Worm (Caenorhabditis elegans): ENCODE measurements around the gene F31F4.17.

DNA sequence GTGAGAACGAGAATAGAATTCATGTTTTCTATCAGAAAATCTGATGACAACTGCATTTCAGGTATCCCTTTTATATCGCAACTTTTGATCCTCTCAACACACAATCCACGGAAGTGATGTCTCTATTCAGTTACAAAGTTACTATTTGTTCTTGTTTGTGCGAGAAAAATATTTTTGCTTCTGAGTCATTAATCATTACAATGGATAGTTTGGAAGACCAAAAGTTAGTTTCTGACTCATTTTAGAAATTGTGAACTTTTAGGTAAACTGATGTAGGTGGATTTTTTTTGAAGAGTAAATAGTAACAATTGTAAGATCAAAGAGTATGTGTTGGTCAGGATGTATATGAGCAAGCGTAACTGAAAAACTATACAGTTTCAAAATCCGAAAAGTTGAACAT lies 50.4 kb downstream of the F31F4.17 start, which contains the start of gene srlf-36:
- no peak for TF ChIP-seq nfya-1 (tag; optimal IDR thresholded peaks at IDR 0.05; ENCODE audit: borderline replicate concordance, insufficient read depth)
- no peak for TF ChIP-seq snpc-4 (GFP tag; optimal IDR thresholded peaks at IDR 0.05)
- no peak for TF ChIP-seq snpc-4 (tag; optimal IDR thresholded peaks at IDR 0.05)
- TF ChIP-seq ama-1 (optimal IDR thresholded peaks at IDR 0.05) = no peak
- TF ChIP-seq ama-1 (GFP tag; optimal IDR thresholded peaks at IDR 0.05) = no peak
- TF ChIP-seq sea-2 (GFP tag; IDR thresholded peaks at IDR 0.05) = no peak
- no peak for TF ChIP-seq F49E8.2 (tag; optimal IDR thresholded peaks at IDR 0.05; ENCODE audit: insufficient read depth)
- no peak for TF ChIP-seq atf-7 (tag; optimal IDR thresholded peaks at IDR 0.05)
- no peak for TF ChIP-seq dpl-1 (GFP tag; optimal IDR thresholded peaks at IDR 0.05)
- no peak for TF ChIP-seq ztf-18 (tag; optimal IDR thresholded peaks at IDR 0.05)
- TF ChIP-seq F55B11.4 (tag; optimal IDR thresholded peaks at IDR 0.05; ENCODE audit: borderline replicate concordance, insufficient read depth) = no peak
- no peak for TF ChIP-seq ekl-4 (GFP tag; IDR thresholded peaks at IDR 0.05)
- no peak for TF ChIP-seq mel-28 (tag; optimal IDR thresholded peaks at IDR 0.05; ENCODE audit: borderline replicate concordance)
- no peak for TF ChIP-seq lin-35 (GFP tag; optimal IDR thresholded peaks at IDR 0.05)
